Worm (Caenorhabditis elegans) whole organism, late embryonic: ENCODE results near the gene F21C10.7.

Experiments
- C38D4.7 ChIP-seq: fragments of 200-800 bp; sonication (Bioruptor generic); optimal IDR thresholded peaks from 2 replicates; lab custom pipeline; 2018; ENCODE audit warnings: mild to moderate bottlenecking, missing genetic modification characterization, moderate library complexity, missing compliant biosample characterization
- K02D7.2 ChIP-seq: sonication (generic microtip); optimal IDR thresholded peaks from 2 replicates; lab custom pipeline; 2017; ENCODE audit warnings: mild to moderate bottlenecking, missing genetic modification characterization, missing compliant biosample characterization
- K09A11.1 ChIP-seq: sonication (generic microtip); optimal IDR thresholded peaks from 2 replicates; lab custom pipeline; 2017; ENCODE audit warnings: antibody characterized with exemption, mild to moderate bottlenecking, missing genetic modification characterization, missing compliant biosample characterization; ENCODE audit not compliant: insufficient read depth
- T23F11.4 ChIP-seq: fragments of 200-800 bp; sonication (Bioruptor generic); optimal IDR thresholded peaks from 2 replicates; lab custom pipeline; 2018; ENCODE audit warnings: mild to moderate bottlenecking, missing genetic modification characterization, missing compliant biosample characterization
- ceh-18 ChIP-seq: sonication (generic microtip); optimal IDR thresholded peaks from 2 replicates; lab custom pipeline; 2016; ENCODE audit warnings: missing genetic modification characterization, missing compliant biosample characterization
- ceh-19 ChIP-seq: fragments of 200-800 bp; sonication (Bioruptor generic); optimal IDR thresholded peaks from 2 replicates; lab custom pipeline; 2018; ENCODE audit warnings: mild to moderate bottlenecking, missing genetic modification characterization, missing compliant biosample characterization
- ceh-24 ChIP-seq: sonication (generic microtip); optimal IDR thresholded peaks from 2 replicates; lab custom pipeline; 2016; ENCODE audit warnings: mild to moderate bottlenecking, missing genetic modification characterization, missing compliant biosample characterization
- ceh-30 ChIP-seq: fragments of 150-350 bp; optimal IDR thresholded peaks from 2 replicates; lab custom pipeline; 2014; ENCODE audit warnings: missing biosample characterization, missing genetic modification characterization
- ceh-34 ChIP-seq: sonication (generic microtip); optimal IDR thresholded peaks from 2 replicates; lab custom pipeline; 2016; ENCODE audit warnings: mild to moderate bottlenecking, missing genetic modification characterization, missing compliant biosample characterization
- ceh-48 ChIP-seq: sonication (generic microtip); optimal IDR thresholded peaks from 2 replicates; lab custom pipeline; 2016; ENCODE audit warnings: missing genetic modification characterization, inconsistent platforms, missing compliant biosample characterization
- dve-1 ChIP-seq: sonication (generic microtip); optimal IDR thresholded peaks from 2 replicates; lab custom pipeline; 2017; ENCODE audit warnings: antibody characterized with exemption, mild to moderate bottlenecking, missing genetic modification characterization, missing compliant biosample characterization
- elt-2 ChIP-seq: sonication (generic microtip); optimal IDR thresholded peaks from 2 replicates; lab custom pipeline; 2016; ENCODE audit warnings: missing genetic modification reagents, missing genetic modification characterization, missing compliant biosample characterization
- elt-4 ChIP-seq: sonication (generic microtip); optimal IDR thresholded peaks from 2 replicates; lab custom pipeline; 2016; ENCODE audit warnings: missing genetic modification characterization, missing compliant biosample characterization
- ets-4 ChIP-seq: sonication (generic microtip); optimal IDR thresholded peaks from 2 replicates; lab custom pipeline; 2016; ENCODE audit warnings: missing genetic modification characterization, missing compliant biosample characterization
- fax-1 ChIP-seq: sonication (generic microtip); optimal IDR thresholded peaks from 2 replicates; lab custom pipeline; 2016; ENCODE audit warnings: missing genotype, missing genetic modification characterization, missing compliant biosample characterization
- gmeb-2 ChIP-seq: sonication (generic microtip); optimal IDR thresholded peaks from 2 replicates; lab custom pipeline; 2016; ENCODE audit warnings: missing genetic modification characterization, inconsistent platforms, missing compliant biosample characterization
- hlh-30 ChIP-seq: sonication (generic microtip); optimal IDR thresholded peaks from 2 replicates; lab custom pipeline; 2017; ENCODE audit warnings: antibody characterized with exemption, missing genetic modification characterization, missing compliant biosample characterization; ENCODE audit not compliant: insufficient read depth
- hlh-6 ChIP-seq: sonication (generic microtip); optimal IDR thresholded peaks from 2 replicates; lab custom pipeline; 2016; ENCODE audit warnings: missing genotype, missing genetic modification characterization, missing compliant biosample characterization
- lim-6 ChIP-seq: sonication (generic microtip); optimal IDR thresholded peaks from 2 replicates; lab custom pipeline; 2016; ENCODE audit warnings: missing genetic modification characterization, missing compliant biosample characterization
- nhr-11 ChIP-seq: fragments of 150-350 bp; optimal IDR thresholded peaks from 2 replicates; lab custom pipeline; 2014; ENCODE audit warnings: missing biosample characterization, missing genetic modification characterization
- nhr-232 ChIP-seq: sonication (generic microtip); optimal IDR thresholded peaks from 2 replicates; lab custom pipeline; 2016; ENCODE audit warnings: missing genetic modification characterization, missing compliant biosample characterization
- odd-2 ChIP-seq: sonication (generic microtip); optimal IDR thresholded peaks from 2 replicates; lab custom pipeline; 2017; ENCODE audit warnings: antibody characterized with exemption, mild to moderate bottlenecking, missing genetic modification characterization, missing compliant biosample characterization
- pax-1 ChIP-seq: fragments of 150-350 bp; optimal IDR thresholded peaks from 2 replicates; lab custom pipeline; 2014; ENCODE audit warnings: missing biosample characterization, missing genetic modification characterization
- pha-4 ChIP-seq: fragments of 150-350 bp; optimal IDR thresholded peaks from 2 replicates; lab custom pipeline; 2018; ENCODE audit warnings: missing biosample characterization, missing genetic modification reagents, missing genetic modification characterization
- pros-1 ChIP-seq: fragments of 150-350 bp; optimal IDR thresholded peaks from 2 replicates; lab custom pipeline; 2014; ENCODE audit warnings: missing biosample characterization, missing genetic modification reagents, missing genetic modification characterization
- ref-2 ChIP-seq: sonication (generic microtip); optimal IDR thresholded peaks from 2 replicates; lab custom pipeline; 2016; ENCODE audit warnings: missing genetic modification characterization, missing compliant biosample characterization
- rnt-1 ChIP-seq: sonication (generic microtip); optimal IDR thresholded peaks from 2 replicates; lab custom pipeline; 2016; ENCODE audit warnings: missing genetic modification characterization, missing compliant biosample characterization
- sox-4 ChIP-seq: sonication (generic microtip); optimal IDR thresholded peaks from 2 replicates; lab custom pipeline; 2017; ENCODE audit warnings: mild to moderate bottlenecking, missing genetic modification characterization, inconsistent platforms, missing compliant biosample characterization
- syd-9 ChIP-seq: sonication (generic microtip); optimal IDR thresholded peaks from 2 replicates; lab custom pipeline; 2016; ENCODE audit warnings: mild to moderate bottlenecking, missing genetic modification characterization, moderate library complexity, missing compliant biosample characterization
- tbx-7 ChIP-seq: sonication (generic microtip); optimal IDR thresholded peaks from 2 replicates; lab custom pipeline; 2016; ENCODE audit warnings: missing genotype, missing genetic modification characterization, missing compliant biosample characterization
- unc-42 ChIP-seq: sonication (generic microtip); optimal IDR thresholded peaks from 2 replicates; lab custom pipeline; 2016; ENCODE audit warnings: missing genotype, missing genetic modification characterization, missing compliant biosample characterization
- unc-86 ChIP-seq: sonication (generic microtip); optimal IDR thresholded peaks from 2 replicates; lab custom pipeline; 2016; ENCODE audit warnings: missing genetic modification characterization, missing compliant biosample characterization
- zip-5 ChIP-seq: sonication (generic microtip); optimal IDR thresholded peaks from 2 replicates; lab custom pipeline; 2016; ENCODE audit warnings: missing genetic modification characterization, missing compliant biosample characterization
- ztf-16 ChIP-seq: sonication (generic microtip); optimal IDR thresholded peaks from 2 replicates; lab custom pipeline; 2017; ENCODE audit warnings: missing genetic modification characterization, missing compliant biosample characterization

F21C10.7 gene

ce11 chrV:9069680-9070079, 42.9 kb upstream of the F21C10.7 start, which contains the start of gene T27E4.5:
Gene T27E4.5, minus strand, starts transcription at chrV:9069780.
- no peak for TF ChIP-seq ztf-16 (tag; lab: Kevin White, UChicago)
- TF ChIP-seq elt-4 (tag; lab: Kevin White, UChicago): no peak
- TF ChIP-seq odd-2 (tag; lab: Kevin White, UChicago): no peak
- no peak for TF ChIP-seq ceh-19 (GFP tag; lab: Kevin White, UChicago)
- no peak for TF ChIP-seq pros-1 (tag; lab: Kevin White, UChicago)
- TF ChIP-seq tbx-7 (tag; lab: Kevin White, UChicago): no peak

ce11 chrV:9073322-9074038, 39.1 kb upstream of the F21C10.7 start, which contains the start of gene oac-50:
Gene oac-50, minus strand, starts transcription at chrV:9073540.
- TF ChIP-seq ref-2 (tag; lab: Kevin White, UChicago) (no peak), hlh-30 (no peak), pha-4 (tag; lab: Kevin White, UChicago) (no peak)

- TF ChIP-seq sox-4 (tag; lab: Kevin White, UChicago) (no peak), nhr-232 (no peak), C38D4.7 (GFP tag; lab: Kevin White, UChicago) (no peak), unc-86 (no peak), ceh-24 (tag; lab: Kevin White, UChicago) (no peak), T23F11.4 (GFP tag; lab: Kevin White, UChicago) (no peak), elt-2 (no peak), K02D7.2 (tag; lab: Kevin White, UChicago) (no peak), odd-2 (tag; lab: Kevin White, UChicago) (no peak), lim-6 (tag; lab: Kevin White, UChicago) (no peak), fax-1 (tag; lab: Kevin White, UChicago) (no peak), ceh-34 (tag; lab: Kevin White, UChicago) (no peak), nhr-11 (tag; lab: Kevin White, UChicago) (no peak), rnt-1 (tag; lab: Kevin White, UChicago) (no peak), syd-9 (tag; lab: Kevin White, UChicago) (no peak), pax-1 (no peak), hlh-6 (no peak), dve-1 (no peak), ets-4 (tag; lab: Kevin White, UChicago) (no peak), unc-42 (tag; lab: Kevin White, UChicago) (no peak)
Measured at ce11 chrV:9074360-9074834, 38.2 kb upstream of the F21C10.7 start.

- TF ChIP-seq nhr-11 (tag; lab: Kevin White, UChicago) (no peak), ceh-48 (tag; lab: Kevin White, UChicago) (no peak), ceh-18 (tag; lab: Kevin White, UChicago) (no peak), K09A11.1 (tag; lab: Kevin White, UChicago) (no peak), ref-2 (tag; lab: Kevin White, UChicago) (no peak), syd-9 (tag; lab: Kevin White, UChicago) (no peak), ceh-30 (tag; lab: Kevin White, UChicago) (no peak), gmeb-2 (tag; lab: Kevin White, UChicago) (no peak), C38D4.7 (GFP tag; lab: Kevin White, UChicago) (no peak), tbx-7 (tag; lab: Kevin White, UChicago) (no peak), K02D7.2 (tag; lab: Kevin White, UChicago) (no peak)
Measured at ce11 chrV:9075827-9076226, 36.7 kb upstream of the F21C10.7 start.

ce11 chrV:9076273-9076672, 36.3 kb upstream of the F21C10.7 start, which contains the start of gene T27E4.7:
Gene T27E4.7, minus strand, starts transcription at chrV:9076322.
- TF ChIP-seq hlh-30: no peak
- no peak for TF ChIP-seq zip-5 (tag; lab: Kevin White, UChicago)
- TF ChIP-seq sox-4 (tag; lab: Kevin White, UChicago): no peak
